Worm (Caenorhabditis elegans) whole organism, midembryonic: ENCODE data around the gene srx-90.

Experiments
- flt-1 ChIP-seq: fragments of 200-800 bp; sonication (Bioruptor generic); IDR thresholded peaks from 2 replicates; pipeline ENCODE4 v1.3.6; 2022; ENCODE audit warnings: missing genetic modification characterization, missing compliant biosample characterization
- tab-1 ChIP-seq: fragments of 200-800 bp; sonication (Bioruptor generic); IDR thresholded peaks from 2 replicates; pipeline ENCODE4 v1.3.6; 2022; ENCODE audit warnings: missing genetic modification characterization, missing compliant biosample characterization
- ztf-29 ChIP-seq: fragments of 200-800 bp; sonication (Bioruptor generic); IDR thresholded peaks from 2 replicates; pipeline ENCODE4 v1.3.6; 2022; ENCODE audit warnings: missing genetic modification reagents, missing genetic modification characterization, missing compliant biosample characterization

DNA sequence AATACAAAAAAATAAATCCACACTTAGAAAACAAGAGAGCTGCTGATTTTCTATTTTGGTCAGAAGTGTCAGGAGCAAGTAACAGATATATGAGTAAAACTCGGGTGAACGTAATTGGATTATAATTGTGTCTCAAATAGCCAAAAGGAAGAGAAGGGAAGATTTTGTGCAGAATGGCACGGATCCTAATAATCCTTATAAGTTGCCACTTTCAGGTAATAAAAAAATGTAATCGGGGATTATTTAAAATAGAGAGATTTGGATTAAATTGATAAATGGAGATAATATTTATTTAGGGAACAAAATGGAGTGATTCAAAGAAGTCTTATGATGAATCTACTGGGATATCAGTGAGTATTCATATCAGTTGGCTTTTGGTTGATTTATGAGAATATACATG, 44.0 kb downstream of the srx-90 start:
- TF ChIP-seq flt-1 (GFP tag; lab: Robert Waterston, UW) (no peak), tab-1 (no peak), ztf-29 (GFP tag; lab: Robert Waterston, UW) (no peak)
